Worm (Caenorhabditis elegans): ENCODE data around the gene sbds-1.

Gene sbds-1

ce11 chrIII:600316-600932 lies 37.8 kb downstream of the sbds-1 start, which contains the start of gene lec-6:
Gene lec-6 (minus strand): TSS chrIII:600366.
- TF ChIP-seq C17E4.6 (GFP tag; IDR thresholded peaks at IDR 0.05) = no peak
- TF ChIP-seq let-526 (GFP tag; IDR thresholded peaks at IDR 0.05) = 0 out of 2 replicates have a peak, but pooled peaks have one; percentile 16
- 0 out of 2 replicates have a peak, but pooled peaks have one; percentile 8 for TF ChIP-seq hsf-1 (GFP tag; IDR thresholded peaks at IDR 0.05)
- TF ChIP-seq hmg-1.2 (GFP tag; IDR thresholded peaks at IDR 0.05) = no peak
- peak; percentile 92 to 96 for TF ChIP-seq let-607 (tag; optimal IDR thresholded peaks at IDR 0.05)
- TF ChIP-seq atf-7 (tag; optimal IDR thresholded peaks at IDR 0.05) = peak; percentile 27
- no peak for TF ChIP-seq ceh-79 (tag; optimal IDR thresholded peaks at IDR 0.05)
- TF ChIP-seq B0019.2 (GFP tag; conservative IDR thresholded peaks at IDR 0.05) = no peak
- TF ChIP-seq tbp1 (GFP tag; optimal IDR thresholded peaks at IDR 0.05) = peak; percentile 27
- peak; percentile 14 for TF ChIP-seq lin-40 (tag; optimal IDR thresholded peaks at IDR 0.05)
- peak; percentile 70 for TF ChIP-seq ets-4 (GFP tag; optimal IDR thresholded peaks at IDR 0.05)
- no peak for TF ChIP-seq ama-1 (optimal IDR thresholded peaks at IDR 0.05)
- TF ChIP-seq ama-1 (GFP tag; optimal IDR thresholded peaks at IDR 0.05) = no peak
- peak; percentile 66 for TF ChIP-seq ZK185.1 (tag; optimal IDR thresholded peaks at IDR 0.05; ENCODE audit: poor library complexity, severe bottlenecking)
- no peak for TF ChIP-seq F33H1.4 (GFP tag; IDR thresholded peaks at IDR 0.05)
- no peak for TF ChIP-seq ekl-4 (GFP tag; IDR thresholded peaks at IDR 0.05)
- no peak for TF ChIP-seq die-1 (tag; optimal IDR thresholded peaks at IDR 0.05)
- TF ChIP-seq F55B11.4 (tag; optimal IDR thresholded peaks at IDR 0.05; ENCODE audit: borderline replicate concordance, insufficient read depth) = no peak
- no peak for TF ChIP-seq madf-8 (GFP tag; conservative IDR thresholded peaks at IDR 0.05)
- TF ChIP-seq nhr-80 (tag; optimal IDR thresholded peaks at IDR 0.05) = peak; percentile 93
- TF ChIP-seq mxl-1 (tag; optimal IDR thresholded peaks at IDR 0.05) = no peak
- TF ChIP-seq pha-4 (tag; optimal IDR thresholded peaks at IDR 0.05) = peak; percentile 29
- no peak for TF ChIP-seq aptf-2 (GFP tag; conservative IDR thresholded peaks at IDR 0.05)
- no peak for TF ChIP-seq madf-6 (GFP tag; IDR thresholded peaks at IDR 0.05)
- peak; percentile 5 for TF ChIP-seq ztf-22 (GFP tag; optimal IDR thresholded peaks at IDR 0.05)
- TF ChIP-seq sea-2 (GFP tag; IDR thresholded peaks at IDR 0.05) = no peak
- TF ChIP-seq nhr-90 (tag; optimal IDR thresholded peaks at IDR 0.05) = peak; percentile 49
- TF ChIP-seq aptf-3 (GFP tag; IDR thresholded peaks at IDR 0.05) = no peak
- TF ChIP-seq ceh-27 (GFP tag; optimal IDR thresholded peaks at IDR 0.05) = no peak
- TF ChIP-seq Y67H2A.10 (GFP tag; conservative IDR thresholded peaks at IDR 0.05) = no peak
- TF ChIP-seq pbrm-1 (GFP tag; IDR thresholded peaks at IDR 0.05) = 0 out of 2 replicates have a peak, but pooled peaks have one; percentile 6
- 0 out of 2 replicates have a peak, but pooled peaks have one; percentile 59 for TF ChIP-seq dox-1 (GFP tag; IDR thresholded peaks at IDR 0.05)
- TF ChIP-seq zfh-2 (GFP tag; conservative IDR thresholded peaks at IDR 0.05) = no peak
- no peak for TF ChIP-seq F22D6.2 (tag; optimal IDR thresholded peaks at IDR 0.05)
- TF ChIP-seq F23B12.7 (tag; optimal IDR thresholded peaks at IDR 0.05; ENCODE audit: insufficient read depth) = peak; percentile 35
- no peak for TF ChIP-seq ceh-100 (GFP tag; IDR thresholded peaks at IDR 0.05)
- no peak for TF ChIP-seq D2030.7 (GFP tag; IDR thresholded peaks at IDR 0.05)

- TF ChIP-seq madf-8 (GFP tag; conservative IDR thresholded peaks at IDR 0.05) = no peak
- no peak for TF ChIP-seq pbrm-1 (GFP tag; IDR thresholded peaks at IDR 0.05)
- 0 out of 2 replicates have a peak, but pooled peaks have one; percentile 36 for TF ChIP-seq ekl-4 (GFP tag; IDR thresholded peaks at IDR 0.05)
- peak in 1 of 2 experiments; percentile 17 for TF ChIP-seq let-607 (tag; optimal IDR thresholded peaks at IDR 0.05)
- 0 out of 2 replicates have a peak, but pooled peaks have one; percentile 40 for TF ChIP-seq Y53G8AR.9 (GFP tag; conservative IDR thresholded peaks at IDR 0.05)
- peak; percentile 18 for TF ChIP-seq nhr-80 (tag; optimal IDR thresholded peaks at IDR 0.05)
- peak; percentile 42 for TF ChIP-seq ZK185.1 (tag; optimal IDR thresholded peaks at IDR 0.05; ENCODE audit: poor library complexity, severe bottlenecking)
- no peak for TF ChIP-seq cebp-1 (GFP tag; IDR thresholded peaks at IDR 0.05)
- TF ChIP-seq cebp-1 (tag; optimal IDR thresholded peaks at IDR 0.05) = peak; percentile 7
Observed at ce11 chrIII:599279-599678, 38.9 kb downstream of the sbds-1 start.
